Worm (Caenorhabditis elegans): ENCODE data around the gene scc-1.

Gene scc-1

ce11 chrII:4672584-4673110, 25.9 kb upstream of the scc-1 start, which contains the start of the genes clec-140 and hmg-11 (continued):
- TF ChIP-seq nhr-11 (tag; optimal IDR thresholded peaks at IDR 0.05), result no peak
- TF ChIP-seq ztf-16 (tag; optimal IDR thresholded peaks at IDR 0.05), result no peak
- no peak for TF ChIP-seq zip-5 (tag; optimal IDR thresholded peaks at IDR 0.05)
- TF ChIP-seq ref-2 (tag; optimal IDR thresholded peaks at IDR 0.05), result peak; percentile 57
- TF ChIP-seq ceh-48 (tag; optimal IDR thresholded peaks at IDR 0.05), result peak; percentile 39
- TF ChIP-seq pros-1 (tag; optimal IDR thresholded peaks at IDR 0.05), result no peak
- TF ChIP-seq odd-2 (tag; optimal IDR thresholded peaks at IDR 0.05), result no peak
- TF ChIP-seq ceh-18 (tag; optimal IDR thresholded peaks at IDR 0.05), result peak; percentile 17
- no peak for TF ChIP-seq K09A11.1 (tag; optimal IDR thresholded peaks at IDR 0.05; ENCODE audit: insufficient read depth)
- no peak for TF ChIP-seq ceh-2 (tag; optimal IDR thresholded peaks at IDR 0.05)
- TF ChIP-seq gmeb-2 (tag; optimal IDR thresholded peaks at IDR 0.05), result no peak
- no peak for TF ChIP-seq pqm-1 (tag; optimal IDR thresholded peaks at IDR 0.05)
- TF ChIP-seq ceh-30 (tag; optimal IDR thresholded peaks at IDR 0.05), result no peak
- TF ChIP-seq pax-1 (tag; optimal IDR thresholded peaks at IDR 0.05), result no peak
- no peak for TF ChIP-seq madf-2 (tag; optimal IDR thresholded peaks at IDR 0.05)
- TF ChIP-seq npax-4 (tag; optimal IDR thresholded peaks at IDR 0.05), result no peak
- no peak for TF ChIP-seq unc-55 (GFP tag; optimal IDR thresholded peaks at IDR 0.05)
- TF ChIP-seq ceh-14 (tag; optimal IDR thresholded peaks at IDR 0.05), result peak; percentile 63
- TF ChIP-seq C08G9.2 (tag; optimal IDR thresholded peaks at IDR 0.05), result no peak
- peak; percentile 12 for TF ChIP-seq eyg-1 (tag; optimal IDR thresholded peaks at IDR 0.05)
- no peak for TF ChIP-seq elt-4 (tag; optimal IDR thresholded peaks at IDR 0.05)
- TF ChIP-seq hlh-30 (tag; optimal IDR thresholded peaks at IDR 0.05; ENCODE audit: insufficient read depth), result peak; percentile 54
- no peak for TF ChIP-seq fax-1 (tag; optimal IDR thresholded peaks at IDR 0.05)
- no peak for TF ChIP-seq pat-9 (tag; optimal IDR thresholded peaks at IDR 0.05)
- peak; percentile 31 for TF ChIP-seq lim-6 (tag; optimal IDR thresholded peaks at IDR 0.05)

DNA sequence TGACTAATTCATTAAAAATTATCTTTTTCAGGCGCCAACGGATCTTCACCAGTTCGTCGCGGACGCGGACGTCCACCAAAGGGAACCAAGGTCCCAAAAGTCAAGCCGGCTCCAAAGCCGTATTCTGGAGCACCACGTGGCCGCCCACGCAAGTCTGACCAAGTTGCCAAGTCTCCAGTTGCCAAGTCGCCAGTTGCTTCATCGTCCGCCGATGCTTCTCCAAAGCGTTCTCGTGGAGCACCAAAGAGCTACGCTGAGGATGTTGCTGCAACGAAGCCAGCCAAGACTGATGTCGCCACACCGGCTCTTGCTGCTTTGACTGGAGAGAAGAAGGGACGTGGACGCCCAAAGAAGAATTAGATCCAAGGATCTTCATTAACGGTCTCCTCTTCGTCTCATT, 25.3 kb upstream of the scc-1 start:
- TF ChIP-seq che-1 (tag; optimal IDR thresholded peaks at IDR 0.05) (no peak), hlh-30 (tag; optimal IDR thresholded peaks at IDR 0.05; ENCODE audit: insufficient read depth) (no peak), ceh-6 (GFP tag; optimal IDR thresholded peaks at IDR 0.05) (no peak), pag-3 (tag; optimal IDR thresholded peaks at IDR 0.05; ENCODE audit: borderline replicate concordance) (no peak), ref-2 (tag; optimal IDR thresholded peaks at IDR 0.05) (no peak), mec-3 (tag; optimal IDR thresholded peaks at IDR 0.05; ENCODE audit: borderline replicate concordance) (no peak), hlh-15 (tag; optimal IDR thresholded peaks at IDR 0.05) (no peak), ceh-19 (GFP tag; optimal IDR thresholded peaks at IDR 0.05) (no peak), dve-1 (tag; optimal IDR thresholded peaks at IDR 0.05) (no peak), tbx-2 (tag; optimal IDR thresholded peaks at IDR 0.05) (no peak), pat-9 (tag; optimal IDR thresholded peaks at IDR 0.05) (no peak)

ce11 chrII:4673670-4674069, 24.9 kb upstream of the scc-1 start:
- TF ChIP-seq ceh-22 (tag; optimal IDR thresholded peaks at IDR 0.05) (no peak), ahr-1 (tag; optimal IDR thresholded peaks at IDR 0.05) (no peak), Y22D7AL.16 (tag; optimal IDR thresholded peaks at IDR 0.05) (no peak), ceh-24 (tag; optimal IDR thresholded peaks at IDR 0.05) (no peak), dmd-4 (tag; optimal IDR thresholded peaks at IDR 0.05; ENCODE audit: borderline replicate concordance) (no peak), ets-4 (tag; optimal IDR thresholded peaks at IDR 0.05) (no peak), lin-11 (tag; optimal IDR thresholded peaks at IDR 0.05) (no peak), F13H6.1 (tag; optimal IDR thresholded peaks at IDR 0.05) (no peak), unc-86 (tag; optimal IDR thresholded peaks at IDR 0.05) (no peak)
